Fruit fly (Drosophila melanogaster) whole organism, adult: Measurements from ENCODE around the gene CG42816.
A peak's percentile ranks its signal among the peaks of the same experiment; 100 is the strongest.

Experiments
- CG11617 ChIP-seq: fragments of 200-800 bp; sonication (Bioruptor generic); optimal IDR thresholded peaks from 2 replicates; lab custom pipeline; 2017; ENCODE audit warnings: mild to moderate bottlenecking, missing biosample characterization, missing genetic modification reagents, missing genetic modification characterization
- CG12768 ChIP-seq: fragments of 200-800 bp; sonication (Bioruptor generic); optimal IDR thresholded peaks from 2 replicates; lab custom pipeline; 2017; ENCODE audit warnings: missing biosample characterization, missing genetic modification characterization, mild to moderate bottlenecking, moderate library complexity, missing genetic modification reagents
- CG14711 ChIP-seq: fragments of 200-800 bp; sonication (Bioruptor generic); optimal IDR thresholded peaks from 2 replicates; lab custom pipeline; 2018; ENCODE audit warnings: missing biosample characterization, mild to moderate bottlenecking, missing genetic modification characterization, moderate library complexity
- CG1620 ChIP-seq: fragments of 200-800 bp; sonication (Bioruptor generic); optimal IDR thresholded peaks from 2 replicates; lab custom pipeline; 2016; ENCODE audit warnings: missing biosample characterization, missing genetic modification characterization
- CG33017 ChIP-seq: fragments of 200-800 bp; sonication (Bioruptor generic); optimal IDR thresholded peaks from 2 replicates; lab custom pipeline; 2018; ENCODE audit warnings: missing biosample characterization, mild to moderate bottlenecking, missing genetic modification characterization, moderate library complexity
- CG5204 ChIP-seq: fragments of 200-800 bp; sonication (Bioruptor generic); optimal IDR thresholded peaks from 2 replicates; lab custom pipeline; 2016; ENCODE audit warnings: missing biosample characterization, missing genetic modification characterization
- CG7045 ChIP-seq: fragments of 200-800 bp; sonication (Bioruptor generic); optimal IDR thresholded peaks from 2 replicates; lab custom pipeline; 2017; ENCODE audit warnings: missing biosample characterization, mild to moderate bottlenecking, missing genetic modification characterization
- CG7101 ChIP-seq: fragments of 200-800 bp; sonication (Bioruptor generic); optimal IDR thresholded peaks from 2 replicates; lab custom pipeline; 2018; ENCODE audit warnings: missing biosample characterization, mild to moderate bottlenecking, missing genetic modification characterization, moderate library complexity
- Clk ChIP-seq: fragments of 200-800 bp; sonication (Bioruptor generic); optimal IDR thresholded peaks from 2 replicates; lab custom pipeline; 2017; ENCODE audit warnings: missing biosample characterization, missing genetic modification characterization
- Crg-1 ChIP-seq: fragments of 200-800 bp; sonication (Bioruptor generic); optimal IDR thresholded peaks from 2 replicates; lab custom pipeline; 2016; ENCODE audit warnings: missing biosample characterization, missing genetic modification characterization
- Hr96 ChIP-seq: fragments of 200-800 bp; sonication (Bioruptor generic); optimal IDR thresholded peaks from 2 replicates; lab custom pipeline; 2016; ENCODE audit warnings: missing biosample characterization, missing genetic modification characterization
- Mnt ChIP-seq: fragments of 200-800 bp; sonication (Bioruptor generic); optimal IDR thresholded peaks from 2 replicates; lab custom pipeline; 2016; ENCODE audit warnings: missing biosample characterization, mild to moderate bottlenecking, missing genetic modification characterization
- bab1 ChIP-seq: fragments of 200-800 bp; sonication (Bioruptor generic); optimal IDR thresholded peaks from 3 replicates; lab custom pipeline; 2019; ENCODE audit warnings: missing biosample characterization, mild to moderate bottlenecking, missing genetic modification characterization, moderate library complexity
- cic ChIP-seq: fragments of 200-800 bp; sonication (Bioruptor generic); optimal IDR thresholded peaks from 2 replicates; lab custom pipeline; 2017; ENCODE audit warnings: missing biosample characterization, mild to moderate bottlenecking, missing genetic modification characterization, moderate library complexity
- cnc ChIP-seq, 2 experiments: fragments of >200 bp; optimal IDR thresholded peaks; 2 replicates each; lab custom pipeline; 2017
- kay ChIP-seq: fragments of 200-800 bp; sonication (Bioruptor generic); peaks from one replicate; lab custom pipeline; 2016; ENCODE audit warnings: missing biosample characterization, missing genetic modification characterization, borderline replicate concordance
- ovo ChIP-seq: fragments of 200-800 bp; sonication (Bioruptor generic); optimal IDR thresholded peaks from 2 replicates; lab custom pipeline; 2016; ENCODE audit warnings: missing biosample characterization, missing genetic modification characterization
- pad ChIP-seq: fragments of 200-800 bp; sonication (Bioruptor generic); optimal IDR thresholded peaks from 3 replicates; lab custom pipeline; 2017; ENCODE audit warnings: missing biosample characterization, missing genetic modification characterization, mild to moderate bottlenecking, moderate library complexity, missing genetic modification reagents
- tj ChIP-seq: fragments of 200-800 bp; sonication (Bioruptor generic); optimal IDR thresholded peaks from 3 replicates; lab custom pipeline; 2017; ENCODE audit warnings: missing biosample characterization, mild to moderate bottlenecking, missing genetic modification characterization, moderate library complexity
- toe ChIP-seq: fragments of 200-800 bp; sonication (Bioruptor generic); optimal IDR thresholded peaks from 2 replicates; lab custom pipeline; 2016; ENCODE audit warnings: missing biosample characterization, missing genetic modification characterization

Gene CG42816

dm6 chr3L:17791467-17791494, 6.1 kb downstream of the CG42816 start, which contains the start of gene CG42815:
TSS of gene CG42815 (minus strand) at chr3L:17791486.
- TF ChIP-seq Crg-1 (no peak), CG5204 (no peak), Clk (GFP tag; lab: Kevin White, UChicago) (no peak), CG11617 (GFP tag; lab: Kevin White, UChicago) (no peak), Mnt (GFP tag; lab: Kevin White, UChicago) (no peak), tj (no peak), cnc (optimal IDR thresholded peaks at IDR 0.05; lab: Kevin White, UChicago) (no peak), pad (GFP tag; lab: Kevin White, UChicago) (no peak), CG14711 (no peak), CG7045 (GFP tag; lab: Kevin White, UChicago) (no peak), CG33017 (tag; lab: Kevin White, UChicago) (no peak), CG12768 (no peak), CG1620 (GFP tag; lab: Kevin White, UChicago) (no peak), kay (no peak), cic (GFP tag; lab: Kevin White, UChicago) (no peak), Hr96 (no peak), bab1 (GFP tag; lab: Kevin White, UChicago) (no peak), CG7101 (tag; lab: Kevin White, UChicago) (no peak)

dm6 chr3L:17791067-17791466, 6.3 kb downstream of the CG42816 start:
- no peak for TF ChIP-seq CG5204
- no peak for TF ChIP-seq Mnt (GFP tag; lab: Kevin White, UChicago)
- TF ChIP-seq ovo (GFP tag; lab: Kevin White, UChicago), result no peak
- no peak for TF ChIP-seq CG7101 (tag; lab: Kevin White, UChicago)

dm6 chr3L:17763987-17764386, 33.4 kb downstream of the CG42816 start, which contains the start of the genes Adgf-A and Adgf-A2:
TSS of gene Adgf-A (minus strand) at chr3L:17764158.
TSS of gene Adgf-A2 (minus strand) at chr3L:17764158.
- TF ChIP-seq CG12768 (no peak), toe (GFP tag; lab: Kevin White, UChicago) (no peak), Clk (GFP tag; lab: Kevin White, UChicago) (no peak), CG33017 (tag; lab: Kevin White, UChicago) (no peak), bab1 (GFP tag; lab: Kevin White, UChicago) (no peak), Crg-1 (no peak), cnc (optimal IDR thresholded peaks at IDR 0.05; lab: Kevin White, UChicago) (no peak), CG7101 (tag; lab: Kevin White, UChicago) (no peak), Mnt (GFP tag; lab: Kevin White, UChicago) (no peak), pad (GFP tag; lab: Kevin White, UChicago) (no peak), Hr96 (no peak), kay (no peak), ovo (GFP tag; lab: Kevin White, UChicago) (no peak), tj (no peak), CG7045 (GFP tag; lab: Kevin White, UChicago) (no peak), CG1620 (GFP tag; lab: Kevin White, UChicago) (no peak), CG14711 (no peak), CG11617 (GFP tag; lab: Kevin White, UChicago) (no peak), cic (GFP tag; lab: Kevin White, UChicago) (no peak), CG5204 (no peak)

dm6 chr3L:17759072-17759747, 38.2 kb downstream of the CG42816 start, which contains the start of gene CG32181:
TSS of gene CG32181 (plus strand) at chr3L:17759697.
- TF ChIP-seq cic (GFP tag; lab: Kevin White, UChicago) (no peak), Clk (GFP tag; lab: Kevin White, UChicago) (no peak), CG33017 (tag; lab: Kevin White, UChicago) (no peak), Crg-1 (no peak), Mnt (GFP tag; lab: Kevin White, UChicago) (no peak), CG1620 (GFP tag; lab: Kevin White, UChicago) (no peak), CG7045 (GFP tag; lab: Kevin White, UChicago) (no peak), cnc (optimal IDR thresholded peaks at IDR 0.05; lab: Kevin White, UChicago) (no peak), CG12768 (no peak), Hr96 (no peak), pad (GFP tag; lab: Kevin White, UChicago) (no peak), tj (no peak), bab1 (GFP tag; lab: Kevin White, UChicago) (no peak), kay (no peak), CG7101 (tag; lab: Kevin White, UChicago) (no peak), ovo (GFP tag; lab: Kevin White, UChicago) (no peak), CG11617 (GFP tag; lab: Kevin White, UChicago) (no peak), CG5204 (no peak), CG14711 (no peak)

dm6 chr3L:17758084-17758211, 39.4 kb downstream of the CG42816 start, which contains the start of gene CG32182:
TSS of gene CG32182 (plus strand) at chr3L:17758112.
- TF ChIP-seq pad (GFP tag; lab: Kevin White, UChicago), result no peak
- no peak for TF ChIP-seq CG11617 (GFP tag; lab: Kevin White, UChicago)

- no peak for TF ChIP-seq CG1620 (GFP tag; lab: Kevin White, UChicago)
- no peak for TF ChIP-seq cic (GFP tag; lab: Kevin White, UChicago)
- TF ChIP-seq Hr96, result no peak
- no peak for TF ChIP-seq tj
- TF ChIP-seq kay, result peak; percentile 44
Measured at dm6 chr3L:17757156-17758083, 40.0 kb downstream of the CG42816 start.

dm6 chr3L:17754285-17754684, 43.1 kb downstream of the CG42816 start:
- peak; percentile 41 for TF ChIP-seq Mnt (GFP tag; lab: Kevin White, UChicago)
- TF ChIP-seq cic (GFP tag; lab: Kevin White, UChicago), result peak; percentile 67
- TF ChIP-seq CG1620 (GFP tag; lab: Kevin White, UChicago), result no peak
- TF ChIP-seq ovo (GFP tag; lab: Kevin White, UChicago), result no peak
- peak; percentile 24 for TF ChIP-seq CG12768
- TF ChIP-seq kay, result peak; percentile 40
- no peak for TF ChIP-seq CG7101 (tag; lab: Kevin White, UChicago)
- no peak for TF ChIP-seq CG33017 (tag; lab: Kevin White, UChicago)
